Worm (Caenorhabditis elegans) whole organism, L1 larva: Measurements from ENCODE around the gene nlp-25.

Source experiments
- lir-3 ChIP-seq: sonication (generic microtip); optimal IDR thresholded peaks from 2 replicates; lab custom pipeline; 2016; ENCODE audit warnings: mild to moderate bottlenecking, missing genetic modification characterization, moderate library complexity, missing compliant biosample characterization; ENCODE audit not compliant: poor library complexity
- nhr-12 ChIP-seq: sonication (generic microtip); optimal IDR thresholded peaks from 2 replicates; lab custom pipeline; 2017; ENCODE audit warnings: missing biosample characterization, missing genetic modification characterization
- skn-1 ChIP-seq: fragments of 150-350 bp; optimal IDR thresholded peaks from 2 replicates; lab custom pipeline; 2014; ENCODE audit warnings: missing biosample characterization, missing genetic modification characterization

- TF ChIP-seq nhr-12 (no peak), lir-3 (no peak), skn-1 (no peak)
Observed at ce11 chrV:19632948-19633347, 27.0 kb downstream of the nlp-25 start.
